Fruit fly (Drosophila melanogaster) whole organism, prepupa: ENCODE data around the gene Coa8.

Experiments
- CG10631 ChIP-seq: fragments of 200-800 bp; sonication (Bioruptor generic); optimal IDR thresholded peaks from 2 replicates; lab custom pipeline; 2016; ENCODE audit warnings: missing biosample characterization, missing genetic modification characterization
- CG10669 ChIP-seq: fragments of 200-800 bp; sonication (Bioruptor generic); optimal IDR thresholded peaks from 3 replicates; lab custom pipeline; 2018; ENCODE audit warnings: missing biosample characterization, mild to moderate bottlenecking, missing genetic modification characterization, moderate library complexity
- CG11294 ChIP-seq: fragments of 200-800 bp; sonication (Bioruptor generic); IDR thresholded peaks from 2 replicates; pipeline ENCODE4 v1.3.6; 2022; ENCODE audit warnings: missing biosample characterization, missing genetic modification characterization
- CG11762 ChIP-seq: fragments of 200-800 bp; sonication (Bioruptor generic); optimal IDR thresholded peaks from 3 replicates; lab custom pipeline; 2016; ENCODE audit warnings: missing biosample characterization, missing genetic modification characterization; ENCODE audit not compliant: insufficient read depth
- CG15336 ChIP-seq: fragments of 200-800 bp; sonication (Bioruptor generic); IDR thresholded peaks from 2 replicates; pipeline ENCODE4 v1.3.6; 2022; ENCODE audit warnings: missing biosample characterization, missing genetic modification characterization
- CG1621 ChIP-seq: fragments of 200-800 bp; sonication (Bioruptor generic); optimal IDR thresholded peaks from 3 replicates; lab custom pipeline; 2018; ENCODE audit warnings: missing biosample characterization, mild to moderate bottlenecking, missing genetic modification characterization
- CG3032 ChIP-seq: fragments of 200-800 bp; optimal IDR thresholded peaks from 2 replicates; lab custom pipeline; 2019; ENCODE audit warnings: missing biosample characterization, mild to moderate bottlenecking, missing genetic modification characterization, moderate library complexity
- CG31627 ChIP-seq: fragments of 200-800 bp; sonication (Bioruptor generic); optimal IDR thresholded peaks from 3 replicates; lab custom pipeline; 2016; ENCODE audit warnings: missing biosample characterization, missing genetic modification characterization
- CG34406 ChIP-seq: fragments of 200-800 bp; sonication (Bioruptor generic); optimal IDR thresholded peaks from 3 replicates; lab custom pipeline; 2016; ENCODE audit warnings: missing biosample characterization, missing genetic modification characterization
- CG3919 ChIP-seq: fragments of 200-800 bp; sonication (Bioruptor generic); optimal IDR thresholded peaks from 3 replicates; lab custom pipeline; 2016; ENCODE audit warnings: missing biosample characterization, missing genetic modification characterization
- CG6163 ChIP-seq: fragments of 200-800 bp; sonication (Bioruptor generic); IDR thresholded peaks from 3 replicates; pipeline ENCODE4 v1.3.6; 2022; ENCODE audit warnings: missing biosample characterization, missing genetic modification characterization
- CG6792 ChIP-seq: fragments of 200-800 bp; sonication (Bioruptor generic); optimal IDR thresholded peaks from 3 replicates; lab custom pipeline; 2016; ENCODE audit warnings: missing biosample characterization, missing genetic modification characterization
- CG6808 ChIP-seq: fragments of 200-800 bp; sonication (Bioruptor generic); optimal IDR thresholded peaks from 3 replicates; lab custom pipeline; 2017; ENCODE audit warnings: missing biosample characterization, missing genetic modification characterization, mild to moderate bottlenecking, moderate library complexity, missing genetic modification reagents
- CG6854 ChIP-seq: fragments of 200-800 bp; sonication (Bioruptor generic); optimal IDR thresholded peaks from 2 replicates; lab custom pipeline; 2017; ENCODE audit warnings: missing biosample characterization, mild to moderate bottlenecking, missing genetic modification characterization
- CG7368 ChIP-seq: fragments of 200-800 bp; sonication (Bioruptor generic); optimal IDR thresholded peaks from 3 replicates; lab custom pipeline; 2016; ENCODE audit warnings: missing biosample characterization, missing genetic modification characterization
- CG8119 ChIP-seq: fragments of 200-800 bp; sonication (Bioruptor generic); IDR thresholded peaks from 3 replicates; pipeline ENCODE4 v1.3.6; 2022; ENCODE audit warnings: missing biosample characterization, missing genetic modification characterization
- CG8319 ChIP-seq: fragments of 200-800 bp; sonication (Bioruptor generic); optimal IDR thresholded peaks from 3 replicates; lab custom pipeline; 2016; ENCODE audit warnings: missing biosample characterization, missing genetic modification characterization
- CG8632 ChIP-seq: fragments of 200-800 bp; sonication (Bioruptor generic); optimal IDR thresholded peaks from 3 replicates; lab custom pipeline; 2016; ENCODE audit warnings: missing biosample characterization, missing genetic modification characterization
- CG9139 ChIP-seq: fragments of 200-800 bp; sonication (Bioruptor generic); optimal IDR thresholded peaks from 3 replicates; lab custom pipeline; 2017; ENCODE audit warnings: missing biosample characterization, mild to moderate bottlenecking, missing genetic modification characterization
- Eip75B ChIP-seq: fragments of 200-800 bp; sonication (Bioruptor generic); optimal IDR thresholded peaks from 3 replicates; lab custom pipeline; 2016; ENCODE audit warnings: missing biosample characterization, missing genetic modification characterization
- Eip78C ChIP-seq: fragments of 200-800 bp; sonication (Bioruptor generic); peaks from one replicate; lab custom pipeline; 2016; ENCODE audit warnings: missing biosample characterization, missing genetic modification characterization
- Ets21C ChIP-seq: fragments of 200-800 bp; sonication (Bioruptor generic); optimal IDR thresholded peaks from 3 replicates; lab custom pipeline; 2016; ENCODE audit warnings: missing biosample characterization, missing genetic modification characterization
- Gug ChIP-seq: fragments of 200-800 bp; sonication (Bioruptor generic); IDR thresholded peaks from 2 replicates; pipeline ENCODE4 v1.3.6; 2022; ENCODE audit warnings: missing biosample characterization, missing genetic modification characterization
- Hr39 ChIP-seq: fragments of 200-800 bp; sonication (Bioruptor generic); optimal IDR thresholded peaks from 2 replicates; lab custom pipeline; 2016; ENCODE audit warnings: missing biosample characterization, missing genetic modification characterization
- Lpt ChIP-seq: fragments of 200-800 bp; sonication (Bioruptor generic); optimal IDR thresholded peaks from 3 replicates; lab custom pipeline; 2016; ENCODE audit warnings: missing biosample characterization, missing genetic modification characterization
- OdsH ChIP-seq: fragments of 200-800 bp; sonication (Bioruptor generic); optimal IDR thresholded peaks from 3 replicates; lab custom pipeline; 2016; ENCODE audit warnings: missing biosample characterization, missing genetic modification characterization
- Smox ChIP-seq: fragments of 200-800 bp; sonication (Bioruptor generic); optimal IDR thresholded peaks from 3 replicates; lab custom pipeline; 2016; ENCODE audit warnings: missing biosample characterization, missing genetic modification characterization
- Sox102F ChIP-seq: fragments of 200-800 bp; sonication (Bioruptor generic); optimal IDR thresholded peaks from 2 replicates; lab custom pipeline; 2016; ENCODE audit warnings: missing biosample characterization, mild to moderate bottlenecking, missing genetic modification characterization
- Sox14 ChIP-seq: fragments of 200-800 bp; sonication (Bioruptor generic); optimal IDR thresholded peaks from 3 replicates; lab custom pipeline; 2016; ENCODE audit warnings: missing biosample characterization, missing genetic modification characterization
- Sox15 ChIP-seq: fragments of 200-800 bp; sonication (Bioruptor generic); optimal IDR thresholded peaks from 3 replicates; lab custom pipeline; 2016; ENCODE audit warnings: missing biosample characterization, missing genetic modification characterization
- achi ChIP-seq: fragments of 200-800 bp; sonication (Bioruptor generic); optimal IDR thresholded peaks from 3 replicates; lab custom pipeline; 2016; ENCODE audit warnings: missing biosample characterization, missing genetic modification characterization
- acj6 ChIP-seq: fragments of 200-800 bp; sonication (Bioruptor generic); optimal IDR thresholded peaks from 3 replicates; lab custom pipeline; 2016; ENCODE audit warnings: missing biosample characterization, missing genetic modification characterization
- cyc ChIP-seq: fragments of 200-800 bp; sonication (Bioruptor generic); optimal IDR thresholded peaks from 3 replicates; lab custom pipeline; 2016; ENCODE audit warnings: missing biosample characterization, missing genetic modification characterization
- dac ChIP-seq: fragments of 200-800 bp; sonication (Bioruptor generic); optimal IDR thresholded peaks from 2 replicates; lab custom pipeline; 2017; ENCODE audit warnings: missing biosample characterization, mild to moderate bottlenecking, missing genetic modification characterization
- dsx ChIP-seq: fragments of 200-800 bp; optimal IDR thresholded peaks from 3 replicates; lab custom pipeline; 2019; ENCODE audit warnings: missing biosample characterization, mild to moderate bottlenecking, missing genetic modification characterization, moderate library complexity; ENCODE audit not compliant: poor library complexity, severe bottlenecking
- eg ChIP-seq: fragments of 200-800 bp; sonication (Bioruptor generic); IDR thresholded peaks from 3 replicates; pipeline ENCODE4 v1.3.6; 2022; ENCODE audit warnings: missing biosample characterization, missing genetic modification characterization
- esn ChIP-seq: fragments of 200-800 bp; sonication (Bioruptor generic); optimal IDR thresholded peaks from 2 replicates; lab custom pipeline; 2016; ENCODE audit warnings: missing biosample characterization, mild to moderate bottlenecking, missing genetic modification characterization, moderate library complexity
- fd59A ChIP-seq: fragments of 200-800 bp; sonication (Bioruptor generic); optimal IDR thresholded peaks from 2 replicates; lab custom pipeline; 2017; ENCODE audit warnings: missing biosample characterization, mild to moderate bottlenecking, missing genetic modification characterization, missing genetic modification reagents
- fkh ChIP-seq: fragments of 200-800 bp; sonication (Bioruptor generic); optimal IDR thresholded peaks from 3 replicates; lab custom pipeline; 2017; ENCODE audit warnings: missing biosample characterization, mild to moderate bottlenecking, missing genetic modification characterization, moderate library complexity
- lz ChIP-seq: fragments of 200-800 bp; sonication (Bioruptor generic); optimal IDR thresholded peaks from 3 replicates; lab custom pipeline; 2016; ENCODE audit warnings: missing biosample characterization, missing genetic modification characterization
- net ChIP-seq: fragments of 200-800 bp; sonication (Bioruptor generic); optimal IDR thresholded peaks from 3 replicates; lab custom pipeline; 2016; ENCODE audit warnings: missing biosample characterization, missing genetic modification characterization
- pdm3 ChIP-seq: fragments of 200-800 bp; sonication (Bioruptor generic); optimal IDR thresholded peaks from 3 replicates; lab custom pipeline; 2016; ENCODE audit warnings: missing biosample characterization, missing genetic modification characterization
- salr ChIP-seq, 2 experiments: fragments of 200-800 bp; sonication (Bioruptor generic); optimal IDR thresholded peaks; 3 replicates each; lab custom pipeline; 2016 to 2018; ENCODE audit warnings: missing biosample characterization in 2 of 2, missing genetic modification characterization in 2 of 2, mild to moderate bottlenecking in 1 of 2
- spab ChIP-seq: fragments of 200-800 bp; sonication (Bioruptor generic); optimal IDR thresholded peaks from 2 replicates; lab custom pipeline; 2017; ENCODE audit warnings: missing biosample characterization, mild to moderate bottlenecking, missing genetic modification characterization, missing genetic modification reagents
- ss ChIP-seq, 2 experiments: fragments of 200-800 bp; sonication (Bioruptor generic); optimal IDR thresholded peaks; 2 replicates in 1 of 2; 3 replicates in 1 of 2; lab custom pipeline; 2017 to 2018; ENCODE audit warnings: mild to moderate bottlenecking in 2 of 2, missing biosample characterization in 2 of 2, missing genetic modification characterization in 2 of 2, moderate library complexity in 1 of 2
- svp ChIP-seq: fragments of 200-800 bp; sonication (Bioruptor generic); peaks from one replicate; lab custom pipeline; 2016; ENCODE audit warnings: missing biosample characterization, missing genetic modification characterization
- topi ChIP-seq: fragments of 200-800 bp; sonication (Bioruptor generic); optimal IDR thresholded peaks from 3 replicates; lab custom pipeline; 2016; ENCODE audit warnings: missing biosample characterization, missing genetic modification characterization
- vri ChIP-seq: fragments of 200-800 bp; sonication (Bioruptor generic); optimal IDR thresholded peaks from 3 replicates; lab custom pipeline; 2016; ENCODE audit warnings: missing biosample characterization, mild to moderate bottlenecking, missing genetic modification characterization

Gene Coa8

dm6 chrX:1873515-1874126, 6.5 kb upstream of the Coa8 start, which contains the start of the genes Pgam5 and Vps26:
Gene Pgam5 (minus strand): TSS chrX:1873565.
Gene Vps26 (plus strand): TSS chrX:1873853.
- TF ChIP-seq CG6163 (no peak), svp (GFP tag; lab: Kevin White, UChicago) (peak; percentile 76), net (GFP tag; lab: Kevin White, UChicago) (no peak), CG1621 (no peak), Eip78C (GFP tag; lab: Kevin White, UChicago) (peak; percentile 27)

dm6 chrX:1877107-1877736, 2.9 kb upstream of the Coa8 start, which contains the start of the genes CG14817 and CG14805:
Gene CG14817 (minus strand): TSS chrX:1877270.
Gene CG14805 (plus strand): TSS chrX:1877317.
- TF ChIP-seq Hr39 (GFP tag; lab: Kevin White, UChicago) = no peak
- no peak for TF ChIP-seq CG11294 (GFP tag; lab: Robert Waterston, UW)
- peak; percentile 91 for TF ChIP-seq CG6854 (GFP tag; lab: Kevin White, UChicago)
- TF ChIP-seq fd59A (GFP tag; lab: Kevin White, UChicago) = no peak
- no peak for TF ChIP-seq CG10669
- no peak for TF ChIP-seq Lpt (GFP tag; lab: Kevin White, UChicago)
- TF ChIP-seq CG11762 (GFP tag; lab: Kevin White, UChicago) = no peak
- no peak for TF ChIP-seq Ets21C (GFP tag; lab: Kevin White, UChicago)
- TF ChIP-seq CG10631 (GFP tag; lab: Kevin White, UChicago) = no peak
- 0 out of 2 replicates have a peak, but pooled peaks have one; percentile 21 for TF ChIP-seq CG15336 (GFP tag; lab: Robert Waterston, UW)
- TF ChIP-seq CG9139 (GFP tag; lab: Kevin White, UChicago) = no peak
- no peak for TF ChIP-seq net (GFP tag; lab: Kevin White, UChicago)
- TF ChIP-seq spab = no peak
- peak; percentile 53 for TF ChIP-seq CG1621
- TF ChIP-seq lz (GFP tag; lab: Kevin White, UChicago) = peak; percentile 48
- TF ChIP-seq salr (GFP tag; optimal IDR thresholded peaks at IDR 0.05; lab: Kevin White, UChicago) = peak in 1 of 2 experiments; percentile 44
- peak; percentile 53 for TF ChIP-seq Sox14
- TF ChIP-seq dsx = peak; percentile 68
- peak; percentile 58 for TF ChIP-seq CG6163
- TF ChIP-seq OdsH = no peak
- TF ChIP-seq CG34406 (GFP tag; lab: Kevin White, UChicago) = peak; percentile 71
- TF ChIP-seq CG3919 = no peak
- TF ChIP-seq dac (GFP tag; lab: Kevin White, UChicago) = no peak
- no peak for TF ChIP-seq Sox102F (GFP tag; lab: Kevin White, UChicago)
- TF ChIP-seq pdm3 = no peak
- no peak for TF ChIP-seq Sox15
- TF ChIP-seq Gug = no peak
- no peak for TF ChIP-seq Eip75B (GFP tag; lab: Kevin White, UChicago)
- TF ChIP-seq CG8632 (GFP tag; lab: Kevin White, UChicago) = no peak
- peak; percentile 61 for TF ChIP-seq eg (GFP tag; lab: Robert Waterston, UW)
- TF ChIP-seq Smox = no peak
- no peak for TF ChIP-seq CG6808 (GFP tag; lab: Kevin White, UChicago)
- TF ChIP-seq topi (GFP tag; lab: Kevin White, UChicago) = peak; percentile 68
- peak; percentile 40 for TF ChIP-seq CG6792 (GFP tag; lab: Kevin White, UChicago)
- no peak; the same call in 2 of the 3 replicates for TF ChIP-seq CG8119 (GFP tag; lab: Robert Waterston, UW)
- TF ChIP-seq CG3032 (tag; lab: Kevin White, UChicago) = peak; percentile 30
- TF ChIP-seq acj6 = no peak
- TF ChIP-seq CG8319 = no peak
- TF ChIP-seq fkh (GFP tag; lab: Kevin White, UChicago) = no peak
- TF ChIP-seq cyc (GFP tag; lab: Kevin White, UChicago) = peak; percentile 45
- TF ChIP-seq CG7368 = no peak
- TF ChIP-seq ss (GFP tag; optimal IDR thresholded peaks at IDR 0.05; lab: Kevin White, UChicago) = peak; percentile 62 to 82
- no peak for TF ChIP-seq achi (GFP tag; lab: Kevin White, UChicago)
- peak; percentile 88 for TF ChIP-seq Eip78C (GFP tag; lab: Kevin White, UChicago)
- TF ChIP-seq esn = peak; percentile 68
- no peak for TF ChIP-seq CG31627 (GFP tag; lab: Kevin White, UChicago)
- no peak for TF ChIP-seq vri (GFP tag; lab: Kevin White, UChicago)
